Worm (Caenorhabditis elegans) whole organism, L4 larva: ENCODE data around the gene T21H3.1.

Experiments used
- F44E2.7 ChIP-seq: fragments of 200-800 bp; sonication (Bioruptor generic); IDR thresholded peaks from 2 replicates; pipeline ENCODE4 v2.1.2; 2022; ENCODE audit warnings: missing genetic modification characterization, missing compliant biosample characterization
- aha-1 ChIP-seq: fragments of 150-350 bp; peaks from one replicate; lab custom pipeline; 2014; ENCODE audit warnings: missing biosample characterization, missing genetic modification characterization
- ceh-20 ChIP-seq: fragments of 200-800 bp; sonication (Bioruptor generic); IDR thresholded peaks from 2 replicates; pipeline ENCODE4 v1.3.6; 2022; ENCODE audit warnings: missing genetic modification reagents, missing genetic modification characterization, missing compliant biosample characterization
- ctbp-1 ChIP-seq: fragments of 200-800 bp; sonication (Bioruptor generic); IDR thresholded peaks from 2 replicates; pipeline ENCODE4 v1.3.6; 2022; ENCODE audit warnings: missing genetic modification reagents, missing genetic modification characterization, missing compliant biosample characterization
- daf-16 ChIP-seq, 3 experiments: sonication (generic microtip); optimal IDR thresholded peaks; 2 replicates each; lab custom pipeline; 2016 to 2017; ENCODE audit warnings: missing genetic modification characterization in 3 of 3, missing genetic modification reagents in 3 of 3, mild to moderate bottlenecking in 2 of 3, missing compliant biosample characterization in 2 of 3, missing biosample characterization in 1 of 3, moderate library complexity in 1 of 3
- dmd-6 ChIP-seq: fragments of 200-800 bp; sonication (Bioruptor generic); IDR thresholded peaks from 2 replicates; pipeline ENCODE4 v1.3.6; 2022; ENCODE audit warnings: missing genetic modification reagents, missing genetic modification characterization, missing compliant biosample characterization
- dmd-8 ChIP-seq: fragments of 200-800 bp; sonication (Bioruptor generic); IDR thresholded peaks from 2 replicates; pipeline ENCODE4 v1.3.6; 2022; ENCODE audit warnings: missing genetic modification characterization, missing compliant biosample characterization
- dmd-9 ChIP-seq: fragments of 200-800 bp; sonication (Bioruptor generic); IDR thresholded peaks from 2 replicates; pipeline ENCODE4 v1.3.6; 2022; ENCODE audit warnings: missing genetic modification reagents, missing genetic modification characterization, missing compliant biosample characterization
- duxl-1 ChIP-seq: sonication (generic microtip); optimal IDR thresholded peaks from 2 replicates; lab custom pipeline; 2016; ENCODE audit warnings: mild to moderate bottlenecking, missing genetic modification characterization, moderate library complexity, missing compliant biosample characterization; ENCODE audit not compliant: poor library complexity
- dve-1 ChIP-seq: sonication (generic microtip); optimal IDR thresholded peaks from 2 replicates; lab custom pipeline; 2017; ENCODE audit warnings: antibody characterized with exemption, mild to moderate bottlenecking, missing genetic modification characterization, missing compliant biosample characterization; ENCODE audit not compliant: insufficient read depth
- fkh-10 ChIP-seq: fragments of 150-350 bp; optimal IDR thresholded peaks from 2 replicates; lab custom pipeline; 2014; ENCODE audit warnings: missing biosample characterization, missing genetic modification reagents, missing genetic modification characterization
- hlh-11 ChIP-seq: fragments of 200-800 bp; sonication (Bioruptor generic); optimal IDR thresholded peaks from 2 replicates; lab custom pipeline; 2018; ENCODE audit warnings: mild to moderate bottlenecking, missing genetic modification characterization, missing compliant biosample characterization
- hlh-30 ChIP-seq: sonication (generic microtip); optimal IDR thresholded peaks from 2 replicates; lab custom pipeline; 2017; ENCODE audit warnings: antibody characterized with exemption, mild to moderate bottlenecking, missing genetic modification characterization, missing compliant biosample characterization; ENCODE audit not compliant: insufficient read depth
- lin-1 ChIP-seq: fragments of 200-800 bp; sonication (Bioruptor generic); IDR thresholded peaks from 2 replicates; pipeline ENCODE4 v1.3.6; 2022; ENCODE audit warnings: missing genetic modification reagents, missing genetic modification characterization, missing compliant biosample characterization
- lin-13 ChIP-seq: fragments of 150-350 bp; optimal IDR thresholded peaks from 2 replicates; lab custom pipeline; 2014; ENCODE audit warnings: missing biosample characterization, missing genetic modification reagents, missing genetic modification characterization
- lin-29 ChIP-seq: fragments of 200-800 bp; sonication (Bioruptor generic); IDR thresholded peaks from 2 replicates; pipeline ENCODE4 v1.3.6; 2022; ENCODE audit warnings: missing genetic modification reagents, missing genetic modification characterization, missing compliant biosample characterization
- lin-38 ChIP-seq: fragments of 200-800 bp; sonication (Bioruptor generic); IDR thresholded peaks from 2 replicates; pipeline ENCODE4 v1.3.6; 2022; ENCODE audit warnings: missing genetic modification reagents, missing genetic modification characterization, missing compliant biosample characterization
- lin-39 ChIP-seq: fragments of 150-350 bp; optimal IDR thresholded peaks from 2 replicates; lab custom pipeline; 2014; ENCODE audit warnings: missing biosample characterization, missing genetic modification reagents, missing genetic modification characterization
- lsy-2 ChIP-seq, 2 experiments: fragments of 150-350 bp in 1 of 2; sonication (generic microtip) in 1 of 2; optimal IDR thresholded peaks; 2 replicates each; lab custom pipeline; 2014 to 2017; ENCODE audit warnings: missing biosample characterization in 2 of 2, missing genetic modification characterization in 2 of 2
- madf-9 ChIP-seq: fragments of 200-800 bp; sonication (Bioruptor generic); conservative IDR thresholded peaks from 2 replicates; pipeline ENCODE4 v1.3.6; 2022; ENCODE audit warnings: missing genetic modification reagents, missing genetic modification characterization, missing compliant biosample characterization
- mdl-1 ChIP-seq, 2 experiments: fragments of 150-350 bp in 1 of 2; sonication (generic microtip) in 1 of 2; optimal IDR thresholded peaks; 2 replicates each; lab custom pipeline; 2014 to 2017; ENCODE audit warnings: missing biosample characterization in 2 of 2, missing genetic modification characterization in 2 of 2
- mep-1 ChIP-seq: fragments of 150-350 bp; sonication (generic microtip); optimal IDR thresholded peaks from 3 replicates; lab custom pipeline; 2014; ENCODE audit warnings: missing biosample characterization, missing genetic modification characterization
- mes-2 ChIP-seq: sonication (generic microtip); optimal IDR thresholded peaks from 2 replicates; lab custom pipeline; 2016; ENCODE audit warnings: missing genotype, mild to moderate bottlenecking, missing genetic modification characterization, missing compliant biosample characterization; ENCODE audit not compliant: poor library complexity, severe bottlenecking
- mxl-3 ChIP-seq: fragments of 200-800 bp; sonication (Bioruptor generic); optimal IDR thresholded peaks from 2 replicates; lab custom pipeline; 2018; ENCODE audit warnings: mild to moderate bottlenecking, missing genetic modification characterization, missing compliant biosample characterization
- nhr-10 ChIP-seq: fragments of 150-350 bp; optimal IDR thresholded peaks from 2 replicates; lab custom pipeline; 2014; ENCODE audit warnings: missing biosample characterization, missing genetic modification characterization
- nhr-102 ChIP-seq: sonication (generic microtip); optimal IDR thresholded peaks from 2 replicates; lab custom pipeline; 2016; ENCODE audit warnings: mild to moderate bottlenecking, missing genetic modification characterization, moderate library complexity, missing compliant biosample characterization
- nhr-25 ChIP-seq: sonication (generic microtip); optimal IDR thresholded peaks from 2 replicates; lab custom pipeline; 2017; ENCODE audit warnings: missing genetic modification characterization, mild to moderate bottlenecking, missing compliant biosample characterization, antibody characterized with exemption, moderate library complexity, borderline replicate concordance; ENCODE audit not compliant: insufficient read depth
- nhr-28 ChIP-seq: fragments of 150-350 bp; optimal IDR thresholded peaks from 2 replicates; lab custom pipeline; 2014; ENCODE audit warnings: missing biosample characterization, missing genetic modification characterization
- nhr-42 ChIP-seq: fragments of 200-800 bp; sonication (Bioruptor generic); IDR thresholded peaks from 2 replicates; pipeline ENCODE4 v1.3.6; 2022; ENCODE audit warnings: missing genetic modification characterization, missing compliant biosample characterization
- nhr-48 ChIP-seq: sonication (generic microtip); optimal IDR thresholded peaks from 2 replicates; lab custom pipeline; 2016; ENCODE audit warnings: mild to moderate bottlenecking, missing genetic modification characterization, missing compliant biosample characterization
- nhr-77 ChIP-seq: fragments of 150-350 bp; optimal IDR thresholded peaks from 2 replicates; lab custom pipeline; 2014; ENCODE audit warnings: missing biosample characterization, missing genetic modification characterization
- pha-4 ChIP-seq, 2 experiments: fragments of 150-350 bp in 1 of 2; fragments of 200-800 bp in 1 of 2; sonication (Bioruptor generic) in 1 of 2; IDR thresholded peaks in 1 of 2; optimal IDR thresholded peaks in 1 of 2; 2 replicates each; pipeline versions ENCODE4 v1.3.6 to Lab custom; 2014 to 2022; ENCODE audit warnings: missing genetic modification characterization in 2 of 2, missing genetic modification reagents in 2 of 2, missing biosample characterization in 1 of 2, missing compliant biosample characterization in 1 of 2
- php-3 ChIP-seq: fragments of 200-800 bp; sonication (Bioruptor generic); IDR thresholded peaks from 2 replicates; pipeline ENCODE4 v1.3.6; 2022; ENCODE audit warnings: missing genetic modification reagents, missing genetic modification characterization, missing compliant biosample characterization
- pqm-1 ChIP-seq: sonication (generic microtip); optimal IDR thresholded peaks from 2 replicates; lab custom pipeline; 2017; ENCODE audit warnings: missing biosample characterization, missing genetic modification characterization
- set-16 ChIP-seq: fragments of 200-800 bp; sonication (Bioruptor generic); IDR thresholded peaks from 2 replicates; pipeline ENCODE4 v1.3.6; 2022; ENCODE audit warnings: missing genetic modification reagents, missing genetic modification characterization, missing compliant biosample characterization
- skn-1 ChIP-seq: fragments of 150-350 bp; optimal IDR thresholded peaks from 2 replicates; lab custom pipeline; 2014; ENCODE audit warnings: missing biosample characterization, missing genetic modification characterization
- spr-1 ChIP-seq: sonication (generic microtip); optimal IDR thresholded peaks from 2 replicates; lab custom pipeline; 2016; ENCODE audit warnings: mild to moderate bottlenecking, missing genetic modification characterization, missing compliant biosample characterization
- spr-3 ChIP-seq: fragments of 200-800 bp; sonication (Bioruptor generic); optimal IDR thresholded peaks from 2 replicates; lab custom pipeline; 2018; ENCODE audit warnings: mild to moderate bottlenecking, missing genetic modification characterization, missing compliant biosample characterization
- unc-39 ChIP-seq: sonication (generic microtip); optimal IDR thresholded peaks from 2 replicates; lab custom pipeline; 2017; ENCODE audit warnings: missing biosample characterization, missing genetic modification characterization
- unc-62 ChIP-seq, 3 experiments: fragments of 150-350 bp in 1 of 3; sonication (generic microtip); optimal IDR thresholded peaks in 2 of 3; peaks in 1 of 3; 1 replicate in 1 of 3; 2 replicates in 2 of 3; lab custom pipeline; 2014 to 2017; ENCODE audit warnings: missing biosample characterization in 3 of 3, missing genetic modification characterization in 3 of 3, missing genetic modification reagents in 3 of 3, missing genotype in 1 of 3
- vab-7 ChIP-seq: fragments of 200-800 bp; sonication (Bioruptor generic); IDR thresholded peaks from 2 replicates; pipeline ENCODE4 v1.3.6; 2022; ENCODE audit warnings: missing genetic modification reagents, missing genetic modification characterization, missing compliant biosample characterization
- zfp-2 ChIP-seq: sonication (generic microtip); optimal IDR thresholded peaks from 2 replicates; lab custom pipeline; 2016; ENCODE audit warnings: mild to moderate bottlenecking, missing genetic modification characterization, missing compliant biosample characterization
- zfp-3 ChIP-seq: fragments of 200-800 bp; sonication (Bioruptor generic); conservative IDR thresholded peaks from 2 replicates; pipeline ENCODE4 v1.3.6; 2022; ENCODE audit warnings: missing genetic modification reagents, missing genetic modification characterization, missing compliant biosample characterization

The T21H3.1 gene

DNA sequence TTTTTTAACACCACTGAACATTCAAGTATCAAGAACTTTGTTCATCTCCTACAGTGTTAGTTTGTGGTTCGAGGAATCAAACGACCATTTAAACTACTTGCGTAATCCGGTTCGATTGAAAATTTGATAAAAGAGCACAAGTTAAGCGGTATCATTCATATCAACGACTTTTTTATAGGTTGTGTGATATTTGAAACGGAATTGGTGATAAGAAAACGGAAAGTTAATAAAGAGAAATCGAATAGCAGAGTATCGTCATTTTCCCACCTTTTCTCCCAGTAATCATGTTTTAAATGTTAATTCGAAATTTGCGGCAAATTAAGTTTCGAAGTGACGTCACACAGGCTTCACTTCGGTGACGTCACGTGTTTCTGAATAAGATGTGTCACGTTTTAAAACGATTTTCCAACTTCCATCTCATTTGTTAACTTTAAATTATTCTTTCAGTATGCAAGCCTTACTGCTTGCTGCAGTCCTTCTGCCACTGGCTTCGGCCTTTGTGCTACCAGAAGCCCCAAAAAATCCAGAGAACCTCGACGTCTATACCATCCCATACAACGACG, at the start of gene T21H3.1:
TSS of gene T21H3.1 (plus strand) at position 448 of the 563 bp plus-strand sequence.
- TF ChIP-seq nhr-77 (peak; percentile 82), nhr-42 (GFP tag; lab: Robert Waterston, UW) (0 out of 2 replicates have a peak, but pooled peaks have one; percentile 34), pqm-1 (tag; lab: Kevin White, UChicago) (peak; percentile 95), nhr-102 (tag; lab: Kevin White, UChicago) (no peak), F44E2.7 (no peak), dmd-6 (GFP tag; lab: Robert Waterston, UW) (peak; percentile 72), lsy-2 (tag; optimal IDR thresholded peaks at IDR 0.05; lab: Kevin White, UChicago) (peak in 1 of 2 experiments; percentile 36), mep-1 (peak; percentile 13), aha-1 (peak; percentile 6), skn-1 (tag; lab: Kevin White, UChicago) (no peak), hlh-30 (tag; lab: Kevin White, UChicago) (peak; percentile 54), mxl-3 (GFP tag; lab: Kevin White, UChicago) (no peak), lin-1 (peak; percentile 63; the same call in 1 of the 2 replicates), nhr-48 (tag; lab: Kevin White, UChicago) (no peak), nhr-25 (tag; lab: Kevin White, UChicago) (no peak), vab-7 (GFP tag; lab: Robert Waterston, UW) (no peak), nhr-10 (tag; lab: Kevin White, UChicago) (peak; percentile 13), nhr-28 (tag; lab: Kevin White, UChicago) (peak; percentile 91), hlh-11 (tag; lab: Kevin White, UChicago) (peak; percentile 49), daf-16 (GFP tag; optimal IDR thresholded peaks at IDR 0.05; lab: Kevin White, UChicago) (no peak), daf-16 (tag; optimal IDR thresholded peaks at IDR 0.05; lab: Kevin White, UChicago) (peak; percentile 48), dve-1 (peak; percentile 88), php-3 (GFP tag; lab: Robert Waterston, UW) (peak; percentile 62)
- TF ChIP-seq, all 104 proteins: peak for 15

ce11 chrV:1131880-1132623, 44.5 kb upstream of the T21H3.1 start, which contains the start of gene W07B8.4:
TSS of gene W07B8.4 (minus strand) at chrV:1131930.
- no peak for TF ChIP-seq ctbp-1 (GFP tag; lab: Robert Waterston, UW)
- peak; percentile 41 for TF ChIP-seq lin-38 (GFP tag; lab: Robert Waterston, UW)
- TF ChIP-seq dmd-8 = peak; percentile 47; the same call in 1 of the 2 replicates
- TF ChIP-seq dmd-9 (GFP tag; lab: Robert Waterston, UW) = no peak
- no peak for TF ChIP-seq mxl-3 (GFP tag; lab: Kevin White, UChicago)
- peak; percentile 3 for TF ChIP-seq nhr-102 (tag; lab: Kevin White, UChicago)
- no peak for TF ChIP-seq unc-39 (tag; lab: Kevin White, UChicago)
- peak; percentile 62; the same call in 1 of the 2 replicates for TF ChIP-seq zfp-3 (GFP tag; lab: Robert Waterston, UW)
- no peak for TF ChIP-seq nhr-25 (tag; lab: Kevin White, UChicago)
- TF ChIP-seq duxl-1 (tag; lab: Kevin White, UChicago) = no peak
- no peak for TF ChIP-seq lin-13 (GFP tag; lab: Kevin White, UChicago)
- no peak for TF ChIP-seq lin-29 (GFP tag; lab: Robert Waterston, UW)
- TF ChIP-seq nhr-10 (tag; lab: Kevin White, UChicago) = no peak
- no peak for TF ChIP-seq fkh-10
- no peak for TF ChIP-seq madf-9
- peak; percentile 82 for TF ChIP-seq set-16 (GFP tag; lab: Robert Waterston, UW)
- TF ChIP-seq pha-4 (GFP tag; IDR thresholded peaks at IDR 0.05; lab: Robert Waterston, UW) = 0 out of 2 replicates have a peak, but pooled peaks have one; percentile 52
- no peak for TF ChIP-seq pha-4 (tag; optimal IDR thresholded peaks at IDR 0.05; lab: Kevin White, UChicago)
- no peak for TF ChIP-seq zfp-2 (tag; lab: Kevin White, UChicago)
- peak in 1 of 2 experiments; percentile 39 for TF ChIP-seq unc-62 (GFP tag; optimal IDR thresholded peaks at IDR 0.05 in 1 of 2; lab: Kevin White, UChicago)
- no peak for TF ChIP-seq unc-62 (tag; optimal IDR thresholded peaks at IDR 0.05; lab: Kevin White, UChicago)
- TF ChIP-seq spr-1 = no peak
- no peak for TF ChIP-seq lin-39
- TF ChIP-seq nhr-48 (tag; lab: Kevin White, UChicago) = no peak
- no peak for TF ChIP-seq lin-1
- no peak for TF ChIP-seq spr-3 (GFP tag; lab: Kevin White, UChicago)
- no peak for TF ChIP-seq mes-2 (tag; lab: Kevin White, UChicago)
- TF ChIP-seq ceh-20 (GFP tag; lab: Robert Waterston, UW) = no peak
- TF ChIP-seq nhr-42 (GFP tag; lab: Robert Waterston, UW) = no peak
- TF ChIP-seq hlh-30 (tag; lab: Kevin White, UChicago) = no peak
- no peak for TF ChIP-seq mdl-1 (tag; optimal IDR thresholded peaks at IDR 0.05; lab: Kevin White, UChicago)
